Fruit fly (Drosophila melanogaster): ENCODE data around the gene SNF4Agamma.

SNF4Agamma gene

DNA sequence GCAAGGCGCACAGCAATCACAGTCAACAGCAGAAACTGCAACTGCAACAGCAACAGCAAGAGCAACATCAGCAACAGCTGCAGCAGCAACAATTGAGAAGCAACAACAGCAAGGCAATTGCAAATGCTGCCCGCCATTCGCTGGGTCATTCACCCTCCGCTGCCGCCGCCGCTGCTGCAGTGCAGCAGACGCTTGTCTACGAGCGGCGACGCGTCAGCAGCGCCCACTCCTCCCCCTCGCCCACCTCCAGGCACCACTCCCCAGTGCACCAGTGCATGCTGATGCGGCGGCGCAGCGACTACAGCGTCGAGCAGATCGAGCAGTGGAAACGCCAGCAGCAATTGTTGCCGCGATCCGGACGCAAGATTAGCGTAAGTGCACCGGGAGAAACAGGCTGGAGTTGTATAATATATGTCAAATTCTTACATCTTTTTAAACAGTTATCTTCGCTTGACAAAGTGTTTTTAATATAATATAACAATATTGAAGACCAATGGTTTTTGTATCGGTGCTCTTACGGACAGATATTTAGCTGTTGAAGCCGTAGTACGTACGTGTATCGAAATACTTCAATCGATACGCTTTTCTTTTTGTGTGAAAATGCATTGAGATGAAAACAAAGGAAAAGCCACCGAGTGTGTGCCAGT, 65.3 kb downstream of the SNF4Agamma start (continued):
- TF ChIP-seq B-H1 (GFP tag; IDR thresholded peaks at IDR 0.05) (peak; percentile 18; the same call in 1 of the 3 replicates), Ets65A (GFP tag) (no peak), zen (tag; optimal IDR thresholded peaks at IDR 0.05) (no peak), CG6791 (GFP tag; IDR thresholded peaks at IDR 0.05; ENCODE audit: partially characterized antibody) (no peak), CG8924 (tag; optimal IDR thresholded peaks at IDR 0.05) (peak; percentile 21), prd (optimal IDR thresholded peaks at IDR 0.05) (no peak), prd (GFP tag; IDR thresholded peaks at IDR 0.05) (peak; percentile 21; the same call in 1 of the 3 replicates), nom (GFP tag; optimal IDR thresholded peaks at IDR 0.05) (no peak), CG6813 (GFP tag; optimal IDR thresholded peaks at IDR 0.05) (no peak), CG10209 (GFP tag; optimal IDR thresholded peaks at IDR 0.05) (no peak), row (GFP tag; IDR thresholded peaks at IDR 0.05) (peak; percentile 43), CG30020 (tag; optimal IDR thresholded peaks at IDR 0.05) (no peak), Antp (GFP tag; optimal IDR thresholded peaks at IDR 0.05) (no peak), Sry-β (GFP tag; optimal IDR thresholded peaks at IDR 0.05) (no peak), Mrtf (GFP tag; IDR thresholded peaks at IDR 0.05) (peak; percentile 21; the same call in 1 of the 3 replicates), CG3847 (GFP tag; IDR thresholded peaks at IDR 0.05) (no peak), CG10565 (GFP tag; optimal IDR thresholded peaks at IDR 0.05) (no peak), unc-4 (GFP tag; IDR thresholded peaks at IDR 0.05; ENCODE audit: partially characterized antibody) (no peak), ewg (GFP tag; optimal IDR thresholded peaks at IDR 0.05) (peak; percentile 34), Bteb2 (GFP tag; optimal IDR thresholded peaks at IDR 0.05) (no peak), CG4617 (GFP tag; optimal IDR thresholded peaks at IDR 0.05; ENCODE audit: borderline replicate concordance) (no peak), bab2 (GFP tag; optimal IDR thresholded peaks at IDR 0.05) (no peak), tio (GFP tag; optimal IDR thresholded peaks at IDR 0.05) (peak; percentile 26), seq (GFP tag; IDR thresholded peaks at IDR 0.05) (no peak), Optix (GFP tag; IDR thresholded peaks at IDR 0.05) (no peak), danr (GFP tag; IDR thresholded peaks at IDR 0.05) (no peak), ato (GFP tag; IDR thresholded peaks at IDR 0.05; ENCODE audit: partially characterized antibody) (no peak), gro (GFP tag; optimal IDR thresholded peaks at IDR 0.05) (no peak), CG12942 (GFP tag; optimal IDR thresholded peaks at IDR 0.05) (no peak), Med (GFP tag) (peak; percentile 79), eve (GFP tag; optimal IDR thresholded peaks at IDR 0.05) (no peak), p53 (GFP tag; optimal IDR thresholded peaks at IDR 0.05) (no peak), CG17385 (GFP tag; optimal IDR thresholded peaks at IDR 0.05) (peak; percentile 20), pb (GFP tag; optimal IDR thresholded peaks at IDR 0.05) (no peak), CG3281 (GFP tag; optimal IDR thresholded peaks at IDR 0.05) (no peak), repo (GFP tag; optimal IDR thresholded peaks at IDR 0.05) (no peak), Atf3 (GFP tag; optimal IDR thresholded peaks at IDR 0.05) (no peak), Aef1 (GFP tag; IDR thresholded peaks at IDR 0.05) (peak; percentile 19; the same call in 1 of the 3 replicates), Blimp-1 (GFP tag; optimal IDR thresholded peaks at IDR 0.05) (peak; percentile 66), h (optimal IDR thresholded peaks at IDR 0.05) (no peak), CG10543 (GFP tag; optimal IDR thresholded peaks at IDR 0.05) (no peak), jing (GFP tag; optimal IDR thresholded peaks at IDR 0.05) (peak; percentile 18), Doc2 (GFP tag; IDR thresholded peaks at IDR 0.05) (no peak), CG18262 (tag; optimal IDR thresholded peaks at IDR 0.05) (peak; percentile 71), CG1233 (GFP tag; optimal IDR thresholded peaks at IDR 0.05) (no peak), D (optimal IDR thresholded peaks at IDR 0.05) (no peak), D (GFP tag; optimal IDR thresholded peaks at IDR 0.05) (peak; percentile 64), CG4820 (GFP tag; optimal IDR thresholded peaks at IDR 0.05) (peak; percentile 29), corto (GFP tag; optimal IDR thresholded peaks at IDR 0.05) (no peak), ttk (GFP tag; IDR thresholded peaks at IDR 0.05) (peak; percentile 42), CG13894 (tag; optimal IDR thresholded peaks at IDR 0.05) (no peak)
